Worm (Caenorhabditis elegans) whole organism, L2 larva: ENCODE data around the gene wapl-1.

Experiments used
- C34F6.9 ChIP-seq: fragments of 150-350 bp; optimal IDR thresholded peaks from 2 replicates; lab custom pipeline; 2014; ENCODE audit warnings: missing biosample characterization, missing genetic modification characterization
- F13H6.1 ChIP-seq: sonication (generic microtip); optimal IDR thresholded peaks from 2 replicates; lab custom pipeline; 2016; ENCODE audit warnings: missing genetic modification characterization, missing compliant biosample characterization
- Y55F3AM.14 ChIP-seq: fragments of 200-800 bp; sonication (Bioruptor generic); optimal IDR thresholded peaks from 2 replicates; lab custom pipeline; 2018; ENCODE audit warnings: mild to moderate bottlenecking, missing genetic modification characterization, missing compliant biosample characterization
- ZK546.5 ChIP-seq: sonication (generic microtip); optimal IDR thresholded peaks from 2 replicates; lab custom pipeline; 2017; ENCODE audit warnings: missing biosample characterization, missing genetic modification characterization
- alr-1 ChIP-seq: fragments of 150-350 bp; optimal IDR thresholded peaks from 2 replicates; lab custom pipeline; 2014; ENCODE audit warnings: missing biosample characterization, missing genetic modification characterization
- aly-2 ChIP-seq: fragments of 150-350 bp; optimal IDR thresholded peaks from 2 replicates; lab custom pipeline; 2014; ENCODE audit warnings: missing biosample characterization, missing genetic modification characterization
- ama-1 ChIP-seq: fragments of 150-350 bp; optimal IDR thresholded peaks from 2 replicates; lab custom pipeline; 2018; ENCODE audit warnings: inconsistent platforms
- blmp-1 ChIP-seq: sonication (generic microtip); optimal IDR thresholded peaks from 2 replicates; lab custom pipeline; 2017; ENCODE audit warnings: missing genetic modification characterization, mild to moderate bottlenecking, missing compliant biosample characterization, antibody characterized with exemption, moderate library complexity; ENCODE audit not compliant: insufficient read depth
- ceh-16 ChIP-seq: fragments of 150-350 bp; optimal IDR thresholded peaks from 2 replicates; lab custom pipeline; 2014; ENCODE audit warnings: missing biosample characterization, missing genetic modification characterization
- ceh-82 ChIP-seq: fragments of 150-350 bp; optimal IDR thresholded peaks from 2 replicates; lab custom pipeline; 2014; ENCODE audit warnings: missing biosample characterization, missing genetic modification characterization
- dmd-4 ChIP-seq: sonication (generic microtip); optimal IDR thresholded peaks from 2 replicates; lab custom pipeline; 2017; ENCODE audit warnings: missing biosample characterization, missing genetic modification characterization
- elt-1 ChIP-seq: fragments of 150-350 bp; optimal IDR thresholded peaks from 2 replicates; lab custom pipeline; 2014; ENCODE audit warnings: missing biosample characterization, missing genetic modification characterization
- elt-3 ChIP-seq: sonication (generic microtip); optimal IDR thresholded peaks from 2 replicates; lab custom pipeline; 2017; ENCODE audit warnings: missing biosample characterization, missing genetic modification characterization
- fos-1 ChIP-seq: fragments of 150-350 bp; optimal IDR thresholded peaks from 2 replicates; lab custom pipeline; 2014; ENCODE audit warnings: missing biosample characterization, missing genetic modification characterization
- lin-11 ChIP-seq: fragments of 150-350 bp; sonication (generic microtip); optimal IDR thresholded peaks from 2 replicates; lab custom pipeline; 2014; ENCODE audit warnings: missing biosample characterization, missing genetic modification characterization, inconsistent platforms, mixed read lengths
- lin-13 ChIP-seq: fragments of 150-350 bp; optimal IDR thresholded peaks from 2 replicates; lab custom pipeline; 2014; ENCODE audit warnings: missing biosample characterization, missing genetic modification reagents, missing genetic modification characterization
- mbf-1 ChIP-seq: sonication (generic microtip); optimal IDR thresholded peaks from 2 replicates; lab custom pipeline; 2017; ENCODE audit warnings: missing biosample characterization, missing genetic modification characterization
- nhr-10 ChIP-seq: sonication (generic microtip); optimal IDR thresholded peaks from 2 replicates; lab custom pipeline; 2017; ENCODE audit warnings: missing biosample characterization, missing genetic modification characterization
- nhr-11 ChIP-seq: fragments of 150-350 bp; optimal IDR thresholded peaks from 2 replicates; lab custom pipeline; 2014; ENCODE audit warnings: missing biosample characterization, missing genetic modification characterization
- nhr-12 ChIP-seq: fragments of 150-350 bp; optimal IDR thresholded peaks from 2 replicates; lab custom pipeline; 2014; ENCODE audit warnings: missing biosample characterization, missing genetic modification characterization
- nhr-129 ChIP-seq: fragments of 150-350 bp; optimal IDR thresholded peaks from 2 replicates; lab custom pipeline; 2014; ENCODE audit warnings: missing biosample characterization, missing genetic modification characterization
- nhr-21 ChIP-seq: fragments of 150-350 bp; optimal IDR thresholded peaks from 2 replicates; lab custom pipeline; 2014; ENCODE audit warnings: missing biosample characterization, missing genetic modification characterization
- nhr-23 ChIP-seq: fragments of 150-350 bp; optimal IDR thresholded peaks from 2 replicates; lab custom pipeline; 2014; ENCODE audit warnings: missing biosample characterization, missing genetic modification reagents, missing genetic modification characterization
- nhr-25 ChIP-seq: fragments of 150-350 bp; sonication (generic microtip); optimal IDR thresholded peaks from 3 replicates; lab custom pipeline; 2014; ENCODE audit warnings: missing biosample characterization, missing genetic modification characterization
- nhr-6 ChIP-seq: fragments of 150-350 bp; optimal IDR thresholded peaks from 2 replicates; lab custom pipeline; 2014; ENCODE audit warnings: missing biosample characterization, missing genetic modification characterization
- nhr-77 ChIP-seq: fragments of 150-350 bp; optimal IDR thresholded peaks from 2 replicates; lab custom pipeline; 2014; ENCODE audit warnings: missing biosample characterization, missing genetic modification characterization
- peb-1 ChIP-seq: fragments of 150-350 bp; optimal IDR thresholded peaks from 2 replicates; lab custom pipeline; 2014; ENCODE audit warnings: missing biosample characterization, missing genetic modification characterization
- sem-4 ChIP-seq: fragments of 150-350 bp; optimal IDR thresholded peaks from 2 replicates; lab custom pipeline; 2014; ENCODE audit warnings: missing biosample characterization, missing genetic modification reagents, missing genetic modification characterization
- skn-1 ChIP-seq: sonication (generic microtip); optimal IDR thresholded peaks from 2 replicates; lab custom pipeline; 2017; ENCODE audit warnings: missing biosample characterization, missing genetic modification characterization
- sma-3 ChIP-seq: sonication (generic microtip); optimal IDR thresholded peaks from 2 replicates; lab custom pipeline; 2016; ENCODE audit warnings: missing genetic modification reagents, missing genetic modification characterization, missing compliant biosample characterization
- sma-9 ChIP-seq, 2 experiments: fragments of 150-350 bp in 1 of 2; sonication (generic microtip) in 1 of 2; optimal IDR thresholded peaks; 2 replicates each; lab custom pipeline; 2014 to 2016; ENCODE audit warnings: missing genetic modification characterization in 2 of 2, mild to moderate bottlenecking in 1 of 2, missing biosample characterization in 1 of 2, missing compliant biosample characterization in 1 of 2, missing genetic modification reagents in 1 of 2, moderate library complexity in 1 of 2
- snpc-4 ChIP-seq: fragments of 150-350 bp; optimal IDR thresholded peaks from 2 replicates; lab custom pipeline; 2014; ENCODE audit warnings: missing biosample characterization, missing genetic modification characterization
- unc-55 ChIP-seq: fragments of 150-350 bp; sonication (generic microtip); optimal IDR thresholded peaks from 3 replicates; lab custom pipeline; 2014; ENCODE audit warnings: missing biosample characterization, missing genetic modification reagents, missing genetic modification characterization
- zag-1 ChIP-seq: fragments of 150-350 bp; optimal IDR thresholded peaks from 2 replicates; lab custom pipeline; 2014; ENCODE audit warnings: missing biosample characterization, missing genetic modification characterization
- ztf-1 ChIP-seq: fragments of 200-800 bp; sonication (Bioruptor generic); conservative IDR thresholded peaks from 2 replicates; pipeline ENCODE4 v1.3.6; 2022; ENCODE audit warnings: missing genetic modification characterization, missing compliant biosample characterization
- ztf-11 ChIP-seq: sonication (generic microtip); optimal IDR thresholded peaks from 2 replicates; lab custom pipeline; 2017; ENCODE audit warnings: missing biosample characterization, missing genetic modification characterization
- ztf-4 ChIP-seq: fragments of 150-350 bp; optimal IDR thresholded peaks from 2 replicates; lab custom pipeline; 2014; ENCODE audit warnings: missing biosample characterization, missing genetic modification characterization

The wapl-1 gene

DNA sequence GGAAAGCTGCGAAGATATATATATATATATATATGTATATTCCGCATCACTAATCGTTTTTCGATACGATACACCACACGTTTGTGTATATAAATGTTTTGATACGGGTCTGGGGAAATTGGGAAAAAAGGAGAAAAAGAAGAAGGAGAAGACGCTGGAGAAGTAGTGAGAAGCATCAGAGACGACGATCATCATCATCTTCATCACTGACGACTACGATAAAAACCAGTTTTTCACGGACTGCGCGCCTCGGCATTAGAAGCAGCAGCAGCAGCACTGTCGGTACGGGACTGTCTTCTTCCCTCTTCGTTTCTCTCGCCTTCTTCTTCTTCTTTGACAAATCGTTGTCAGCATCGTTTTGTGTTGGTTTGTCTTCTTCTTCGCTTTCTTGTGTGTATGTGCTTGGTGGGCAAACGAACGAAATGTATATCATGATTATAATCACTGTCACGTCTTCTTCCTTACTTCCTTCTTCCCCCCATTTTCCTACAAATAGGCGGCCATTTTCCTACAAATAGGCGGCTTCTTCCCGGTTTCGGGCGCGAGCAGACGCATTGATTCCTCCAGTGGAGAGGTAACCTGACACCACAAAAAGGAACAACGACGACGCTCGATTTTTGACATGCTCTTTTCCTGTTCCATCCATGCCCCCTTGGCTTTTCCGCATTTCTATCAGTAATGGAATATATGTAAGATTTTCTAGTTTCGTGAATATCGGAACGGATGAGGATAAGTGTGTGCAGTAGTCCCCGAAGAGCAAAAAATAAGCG is 49.3 kb downstream of the wapl-1 start:
- TF ChIP-seq nhr-23 (no peak), aly-2 (tag; lab: Kevin White, UChicago) (no peak), ztf-1 (GFP tag; lab: Robert Waterston, UW) (no peak), ama-1 (lab: Kevin White, UChicago) (no peak), mbf-1 (tag; lab: Kevin White, UChicago) (no peak), ceh-82 (tag; lab: Kevin White, UChicago) (no peak), dmd-4 (tag; lab: Kevin White, UChicago) (no peak), peb-1 (tag; lab: Kevin White, UChicago) (no peak), lin-11 (tag; lab: Kevin White, UChicago) (no peak), ZK546.5 (tag; lab: Kevin White, UChicago) (no peak), nhr-77 (tag; lab: Kevin White, UChicago) (no peak), sma-9 (GFP tag; optimal IDR thresholded peaks at IDR 0.05; lab: Kevin White, UChicago) (no peak), sma-9 (tag; optimal IDR thresholded peaks at IDR 0.05; lab: Kevin White, UChicago) (no peak), nhr-6 (tag; lab: Kevin White, UChicago) (no peak), alr-1 (tag; lab: Kevin White, UChicago) (no peak), F13H6.1 (tag; lab: Kevin White, UChicago) (no peak), zag-1 (tag; lab: Kevin White, UChicago) (no peak), fos-1 (peak; percentile 34), nhr-25 (peak; percentile 51), nhr-11 (tag; lab: Kevin White, UChicago) (no peak), skn-1 (tag; lab: Kevin White, UChicago) (no peak), sma-3 (GFP tag; lab: Kevin White, UChicago) (peak; percentile 9), lin-13 (GFP tag; lab: Kevin White, UChicago) (no peak), Y55F3AM.14 (GFP tag; lab: Kevin White, UChicago) (no peak), blmp-1 (peak; percentile 59), ztf-11 (tag; lab: Kevin White, UChicago) (no peak), elt-3 (tag; lab: Kevin White, UChicago) (no peak), unc-55 (GFP tag; lab: Kevin White, UChicago) (no peak), nhr-21 (peak; percentile 38)

ce11 chrIV:4395555-4395954 is 50.0 kb downstream of the wapl-1 start:
- TF ChIP-seq ceh-16 (tag; lab: Kevin White, UChicago) (no peak), alr-1 (tag; lab: Kevin White, UChicago) (no peak), snpc-4 (no peak), fos-1 (no peak), lin-11 (tag; lab: Kevin White, UChicago) (no peak), nhr-12 (tag; lab: Kevin White, UChicago) (no peak), nhr-23 (no peak), aly-2 (tag; lab: Kevin White, UChicago) (no peak), nhr-77 (tag; lab: Kevin White, UChicago) (no peak)

- TF ChIP-seq ZK546.5 (tag; lab: Kevin White, UChicago) (no peak), ceh-82 (tag; lab: Kevin White, UChicago) (no peak), sem-4 (tag; lab: Kevin White, UChicago) (no peak), elt-1 (tag; lab: Kevin White, UChicago) (no peak), ztf-4 (tag; lab: Kevin White, UChicago) (no peak), unc-55 (GFP tag; lab: Kevin White, UChicago) (no peak), dmd-4 (tag; lab: Kevin White, UChicago) (no peak), nhr-23 (no peak), ama-1 (lab: Kevin White, UChicago) (no peak), nhr-10 (no peak), mbf-1 (tag; lab: Kevin White, UChicago) (no peak), nhr-6 (tag; lab: Kevin White, UChicago) (no peak), nhr-129 (no peak), C34F6.9 (tag; lab: Kevin White, UChicago) (no peak), skn-1 (tag; lab: Kevin White, UChicago) (no peak), nhr-25 (no peak)
Observed at ce11 chrIV:4393942-4394460, 51.5 kb downstream of the wapl-1 start, which contains the start of gene ell-1. TSS of gene ell-1 (plus strand) at chrIV:4394410.
